Fruit fly (Drosophila melanogaster) Kc167 (cell line): ENCODE results near the gene Ser7.

Source experiments
- Myc ChIP-seq: fragments of >200 bp; optimal IDR thresholded peaks from 2 replicates; lab custom pipeline; 2017; ENCODE audit warnings: missing external identifiers
- Sin3A ChIP-seq: fragments of >200 bp; optimal IDR thresholded peaks from 2 replicates; lab custom pipeline; 2018; ENCODE audit warnings: missing external identifiers
- h ChIP-seq: fragments of >200 bp; optimal IDR thresholded peaks from 3 replicates; lab custom pipeline; 2018; ENCODE audit warnings: missing external identifiers
- psq ChIP-seq: fragments of >200 bp; optimal IDR thresholded peaks from 2 replicates; lab custom pipeline; 2017; ENCODE audit warnings: missing external identifiers
- ttk ChIP-seq: sonication (Bioruptor generic); optimal IDR thresholded peaks from 2 replicates; lab custom pipeline; 2017; ENCODE audit warnings: missing external identifiers

dm6 chrX:9873917-9874316, 8.9 kb downstream of the Ser7 start, which contains the start of gene CG32695:
- TF ChIP-seq psq (no peak), Myc (lab: Kevin White, UChicago) (no peak), ttk (no peak), Sin3A (lab: Kevin White, UChicago) (no peak), h (lab: Kevin White, UChicago) (no peak)
